Worm (Caenorhabditis elegans) whole organism, mixed stage, embryonic: ENCODE measurements around the gene C32H11.4.

ENCODE experiments used
- blmp-1 ChIP-seq: fragments of 150-350 bp; optimal IDR thresholded peaks from 2 replicates; lab custom pipeline; 2014; ENCODE audit warnings: missing biosample characterization, missing genetic modification characterization
- lsy-2 ChIP-seq: fragments of 150-350 bp; optimal IDR thresholded peaks from 2 replicates; lab custom pipeline; 2014; ENCODE audit warnings: missing biosample characterization, missing genetic modification characterization
- mab-5 ChIP-seq: fragments of 150-350 bp; optimal IDR thresholded peaks from 2 replicates; lab custom pipeline; 2014; ENCODE audit warnings: missing biosample characterization, missing genetic modification characterization
- nhr-12 ChIP-seq: fragments of 150-350 bp; optimal IDR thresholded peaks from 2 replicates; lab custom pipeline; 2014; ENCODE audit warnings: missing biosample characterization, missing genetic modification characterization
- nhr-237 ChIP-seq: fragments of 150-350 bp; optimal IDR thresholded peaks from 2 replicates; lab custom pipeline; 2014; ENCODE audit warnings: missing biosample characterization, missing genetic modification characterization
- nhr-76 ChIP-seq: sonication (generic microtip); optimal IDR thresholded peaks from 2 replicates; lab custom pipeline; 2017; ENCODE audit warnings: missing biosample characterization, missing genetic modification characterization
- snpc-4 ChIP-seq: fragments of 150-350 bp; optimal IDR thresholded peaks from 2 replicates; lab custom pipeline; 2014; ENCODE audit warnings: missing biosample characterization, missing genetic modification characterization
- unc-62 ChIP-seq: fragments of 150-350 bp; optimal IDR thresholded peaks from 2 replicates; lab custom pipeline; 2014; ENCODE audit warnings: missing biosample characterization, missing genetic modification reagents, missing genetic modification characterization

DNA sequence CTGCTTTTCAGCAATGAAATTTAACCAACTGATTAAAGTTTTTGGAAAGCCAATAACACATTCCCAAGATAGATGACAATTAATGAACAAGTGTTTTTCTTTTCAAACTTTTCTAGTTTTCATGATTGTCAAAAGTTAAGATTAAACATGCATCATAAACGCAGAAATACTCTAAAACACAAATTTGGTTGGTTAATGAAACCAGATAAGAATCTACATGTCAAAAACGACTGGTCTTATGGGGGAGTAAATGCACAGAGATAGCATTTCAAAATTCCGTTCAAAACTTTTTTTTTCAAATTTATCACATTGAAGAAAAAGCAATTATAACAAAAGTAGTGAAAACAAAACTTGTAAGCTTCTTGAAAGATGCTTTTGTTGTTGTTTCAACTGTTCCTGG lies 17.4 kb upstream of the C32H11.4 start:
- no peak for TF ChIP-seq nhr-237
- TF ChIP-seq mab-5 (tag; lab: Kevin White, UChicago): no peak
- no peak for TF ChIP-seq unc-62
- TF ChIP-seq lsy-2 (tag; lab: Kevin White, UChicago): no peak
- TF ChIP-seq nhr-76 (tag; lab: Kevin White, UChicago): no peak
- no peak for TF ChIP-seq snpc-4 (tag; lab: Kevin White, UChicago)
- no peak for TF ChIP-seq blmp-1 (tag; lab: Kevin White, UChicago)
- no peak for TF ChIP-seq nhr-12 (tag; lab: Kevin White, UChicago)
